Worm (Caenorhabditis elegans): ENCODE data around the gene T08D10.5.

The T08D10.5 gene

DNA sequence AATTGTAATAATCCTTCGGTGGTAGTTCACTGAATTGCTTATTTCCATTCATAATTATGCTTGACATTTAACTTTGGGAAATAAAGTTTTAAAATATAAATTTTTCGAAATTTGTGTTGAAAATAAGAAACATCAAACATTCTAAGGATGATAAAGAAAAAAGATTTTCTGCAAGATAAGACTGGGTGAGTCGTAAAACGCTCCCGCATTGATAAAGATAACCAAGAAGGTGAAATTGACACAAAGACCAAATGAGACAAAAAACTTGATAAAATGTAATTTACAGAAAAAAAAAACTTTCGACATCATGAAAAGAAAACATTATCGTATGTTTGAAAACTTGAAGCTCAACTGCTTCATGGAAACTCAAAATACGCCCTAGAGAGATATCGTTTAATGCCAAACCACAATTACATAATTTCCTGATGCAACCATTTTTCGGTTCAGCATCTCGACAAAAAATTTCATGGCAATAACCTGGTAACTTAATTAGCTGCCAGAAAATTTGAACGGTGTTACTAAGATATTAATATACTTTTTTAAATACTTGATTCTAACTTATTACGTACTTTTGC lies 10.8 kb downstream of the T08D10.5 start:
- TF ChIP-seq nhr-77 (tag; optimal IDR thresholded peaks at IDR 0.05) (no peak), nhr-237 (tag; optimal IDR thresholded peaks at IDR 0.05) (no peak), tbx-2 (tag; optimal IDR thresholded peaks at IDR 0.05) (no peak), jun-1 (tag; optimal IDR thresholded peaks at IDR 0.05) (no peak), nhr-23 (tag; optimal IDR thresholded peaks at IDR 0.05) (no peak), pqm-1 (tag; optimal IDR thresholded peaks at IDR 0.05) (peak; percentile 52), nhr-28 (tag; optimal IDR thresholded peaks at IDR 0.05) (no peak), R02D3.7 (tag; optimal IDR thresholded peaks at IDR 0.05) (no peak), daf-12 (tag; optimal IDR thresholded peaks at IDR 0.05) (no peak), unc-39 (tag; optimal IDR thresholded peaks at IDR 0.05) (no peak), egl-27 (tag; optimal IDR thresholded peaks at IDR 0.05) (no peak), fos-1 (tag; optimal IDR thresholded peaks at IDR 0.05) (no peak), mdl-1 (tag; optimal IDR thresholded peaks at IDR 0.05) (no peak), lsy-12 (tag; optimal IDR thresholded peaks at IDR 0.05) (no peak), ceh-28 (tag; optimal IDR thresholded peaks at IDR 0.05) (no peak), unc-62 (GFP tag; optimal IDR thresholded peaks at IDR 0.05) (no peak), nhr-76 (tag; optimal IDR thresholded peaks at IDR 0.05) (no peak), zag-1 (tag; optimal IDR thresholded peaks at IDR 0.05) (no peak), elt-2 (tag; optimal IDR thresholded peaks at IDR 0.05) (peak; percentile 91), pha-4 (tag; optimal IDR thresholded peaks at IDR 0.05) (peak; percentile 17), aly-2 (tag; optimal IDR thresholded peaks at IDR 0.05) (no peak), ama-1 (optimal IDR thresholded peaks at IDR 0.05) (peak; percentile 37), nhr-43 (tag; optimal IDR thresholded peaks at IDR 0.05; ENCODE audit: poor library complexity, severe bottlenecking) (peak; percentile 52), egl-5 (tag; optimal IDR thresholded peaks at IDR 0.05) (no peak)

DNA sequence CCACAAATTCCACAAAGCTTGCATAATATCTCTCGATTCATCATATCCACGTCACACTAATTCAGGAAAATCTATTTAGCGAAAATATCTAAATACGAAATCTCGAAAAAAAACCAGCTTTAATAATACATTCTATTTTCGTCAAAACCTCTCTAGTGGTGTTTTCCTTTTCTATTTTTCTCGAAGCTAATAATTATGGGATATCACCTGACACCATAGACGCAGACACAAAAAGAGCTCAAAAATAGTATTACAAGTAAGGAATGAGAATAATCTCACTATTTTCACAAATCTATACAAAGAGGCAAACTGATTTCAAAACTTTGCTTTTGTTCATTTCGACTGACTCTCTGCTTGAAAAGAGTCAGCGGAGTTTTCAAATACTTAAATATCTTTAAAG lies 11.7 kb downstream of the T08D10.5 start:
- TF ChIP-seq hmg-11 (tag; optimal IDR thresholded peaks at IDR 0.05) (no peak), egl-5 (tag; optimal IDR thresholded peaks at IDR 0.05) (no peak), nhr-25 (tag; optimal IDR thresholded peaks at IDR 0.05) (no peak), nhr-76 (tag; optimal IDR thresholded peaks at IDR 0.05) (no peak), unc-39 (tag; optimal IDR thresholded peaks at IDR 0.05) (no peak), lin-39 (tag; optimal IDR thresholded peaks at IDR 0.05) (no peak), R02D3.7 (tag; optimal IDR thresholded peaks at IDR 0.05) (no peak), nhr-77 (tag; optimal IDR thresholded peaks at IDR 0.05) (no peak)

ce11 chrX:11969554-11969953 lies 12.2 kb downstream of the T08D10.5 start:
- TF ChIP-seq elt-2 (tag; optimal IDR thresholded peaks at IDR 0.05) (peak; percentile 34), egl-27 (tag; optimal IDR thresholded peaks at IDR 0.05) (no peak), elt-1 (tag; optimal IDR thresholded peaks at IDR 0.05) (no peak), nhr-28 (tag; optimal IDR thresholded peaks at IDR 0.05) (no peak), pqm-1 (tag; optimal IDR thresholded peaks at IDR 0.05) (peak; percentile 37), egl-5 (tag; optimal IDR thresholded peaks at IDR 0.05) (no peak), lin-15B (tag; optimal IDR thresholded peaks at IDR 0.05) (no peak), aly-2 (tag; optimal IDR thresholded peaks at IDR 0.05) (no peak), ceh-82 (tag; optimal IDR thresholded peaks at IDR 0.05) (no peak), ceh-9 (tag; optimal IDR thresholded peaks at IDR 0.05) (no peak), hmg-11 (tag; optimal IDR thresholded peaks at IDR 0.05) (no peak), nhr-77 (tag; optimal IDR thresholded peaks at IDR 0.05) (no peak), snpc-4 (tag; optimal IDR thresholded peaks at IDR 0.05) (no peak)

DNA sequence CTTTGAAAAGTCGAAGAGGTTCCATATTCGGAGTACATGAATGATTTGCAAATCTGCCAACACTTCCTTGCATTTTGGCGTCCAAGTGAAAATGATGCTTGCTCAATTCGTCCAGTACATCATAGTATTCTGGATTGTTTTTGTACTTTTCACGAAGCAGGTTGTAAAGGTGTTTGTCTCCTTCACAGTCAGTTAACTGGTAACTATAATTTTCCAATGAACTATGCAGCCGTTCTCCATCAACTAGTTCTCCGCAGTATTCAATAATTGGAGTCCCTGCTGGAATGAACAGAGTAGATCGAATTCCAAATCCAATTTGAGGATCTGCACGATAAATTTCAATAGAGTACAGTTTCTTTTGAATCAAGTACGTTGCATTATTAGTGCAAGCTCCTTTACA lies 14.0 kb downstream of the T08D10.5 start:
- TF ChIP-seq ama-1 (optimal IDR thresholded peaks at IDR 0.05) (peak; percentile 54), nhr-237 (tag; optimal IDR thresholded peaks at IDR 0.05) (no peak)

ce11 chrX:11974629-11975085 lies 17.3 kb downstream of the T08D10.5 start, which contains the start of gene set-6:
Gene set-6 (minus strand): TSS chrX:11974679.
- TF ChIP-seq ama-1 (optimal IDR thresholded peaks at IDR 0.05) (no peak), nhr-23 (tag; optimal IDR thresholded peaks at IDR 0.05) (peak; percentile 19), ceh-28 (tag; optimal IDR thresholded peaks at IDR 0.05) (peak; percentile 79), hmg-11 (tag; optimal IDR thresholded peaks at IDR 0.05) (peak; percentile 23), daf-12 (tag; optimal IDR thresholded peaks at IDR 0.05) (no peak), pha-4 (tag; optimal IDR thresholded peaks at IDR 0.05) (no peak), nhr-25 (tag; optimal IDR thresholded peaks at IDR 0.05) (peak; percentile 24), fos-1 (tag; optimal IDR thresholded peaks at IDR 0.05) (no peak), nfya-1 (tag; optimal IDR thresholded peaks at IDR 0.05; ENCODE audit: insufficient read depth) (peak; percentile 56)

Data from whole organism, L3 larva.